Worm (Caenorhabditis elegans): ENCODE data around the gene sqv-4.

ce11 chrV:10632758-10633157 lies 28.5 kb downstream of the sqv-4 start, which contains the start of gene mab-23:
- TF ChIP-seq pha-4 (tag; optimal IDR thresholded peaks at IDR 0.05) (no peak), unc-86 (tag; optimal IDR thresholded peaks at IDR 0.05) (no peak), ceh-6 (GFP tag; optimal IDR thresholded peaks at IDR 0.05) (no peak), zip-5 (tag; optimal IDR thresholded peaks at IDR 0.05) (no peak), dmd-4 (tag; optimal IDR thresholded peaks at IDR 0.05; ENCODE audit: borderline replicate concordance) (no peak), fkh-10 (GFP tag; optimal IDR thresholded peaks at IDR 0.05) (no peak), tbx-7 (tag; optimal IDR thresholded peaks at IDR 0.05) (no peak), dve-1 (tag; optimal IDR thresholded peaks at IDR 0.05) (no peak), ceh-9 (tag; optimal IDR thresholded peaks at IDR 0.05) (no peak), nfya-1 (tag; optimal IDR thresholded peaks at IDR 0.05) (no peak)
